Fruit fly (Drosophila melanogaster): Measurements from ENCODE around the gene CG5050.

Gene CG5050

dm6 chr2L:17437594-17437993 lies 15.1 kb upstream of the CG5050 start:
- no peak for TF ChIP-seq noc (tag; optimal IDR thresholded peaks at IDR 0.05)

- no peak for TF ChIP-seq noc (tag; optimal IDR thresholded peaks at IDR 0.05)
These were observed 5.7 kb upstream of the CG5050 start for dm6 chr2L:17447071-17447470.

dm6 chr2L:17448435-17448834 lies 4.3 kb upstream of the CG5050 start:
- no peak for TF ChIP-seq noc (tag; optimal IDR thresholded peaks at IDR 0.05)

dm6 chr2L:17449608-17450504 lies 2.9 kb upstream of the CG5050 start, which contains the start of gene dl:
Gene dl (minus strand): TSS chr2L:17450364.
- TF ChIP-seq noc (tag; optimal IDR thresholded peaks at IDR 0.05): peak; percentile 16

dm6 chr2L:17450505-17451415 lies 2.0 kb upstream of the CG5050 start:
- peak; percentile 84 for TF ChIP-seq noc (tag; optimal IDR thresholded peaks at IDR 0.05)

- TF ChIP-seq noc (tag; optimal IDR thresholded peaks at IDR 0.05): no peak
These were observed 640 bp upstream of the CG5050 start for dm6 chr2L:17452084-17452483.

DNA sequence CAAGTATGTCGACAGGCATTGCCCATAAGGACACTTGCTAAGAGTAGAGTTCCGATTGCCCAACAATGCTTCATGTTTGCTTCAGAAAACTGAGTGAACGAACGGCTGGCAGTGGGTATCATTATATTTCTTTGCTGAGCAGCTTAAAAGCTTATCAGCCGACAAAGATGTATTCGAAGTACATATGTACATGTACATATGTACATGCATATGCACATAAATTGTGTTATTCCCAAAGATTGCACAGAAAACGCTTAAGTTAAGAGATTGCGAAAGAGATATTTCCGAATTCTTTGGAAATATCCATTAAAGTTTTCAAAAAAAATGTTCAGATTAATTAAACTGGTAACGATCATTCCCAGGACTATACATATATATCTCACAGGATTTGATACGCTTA lies 3.1 kb downstream of the CG5050 start, which contains the start of gene SPH93:
Gene SPH93 (minus strand): TSS at position 101 of the 400 bp plus-strand sequence.
- no peak for TF ChIP-seq noc (tag; optimal IDR thresholded peaks at IDR 0.05)

dm6 chr2L:17457944-17458343 lies 5.2 kb downstream of the CG5050 start, which contains the start of gene CG18563:
Gene CG18563 (minus strand): TSS chr2L:17458044.
- TF ChIP-seq noc (tag; optimal IDR thresholded peaks at IDR 0.05): no peak

DNA sequence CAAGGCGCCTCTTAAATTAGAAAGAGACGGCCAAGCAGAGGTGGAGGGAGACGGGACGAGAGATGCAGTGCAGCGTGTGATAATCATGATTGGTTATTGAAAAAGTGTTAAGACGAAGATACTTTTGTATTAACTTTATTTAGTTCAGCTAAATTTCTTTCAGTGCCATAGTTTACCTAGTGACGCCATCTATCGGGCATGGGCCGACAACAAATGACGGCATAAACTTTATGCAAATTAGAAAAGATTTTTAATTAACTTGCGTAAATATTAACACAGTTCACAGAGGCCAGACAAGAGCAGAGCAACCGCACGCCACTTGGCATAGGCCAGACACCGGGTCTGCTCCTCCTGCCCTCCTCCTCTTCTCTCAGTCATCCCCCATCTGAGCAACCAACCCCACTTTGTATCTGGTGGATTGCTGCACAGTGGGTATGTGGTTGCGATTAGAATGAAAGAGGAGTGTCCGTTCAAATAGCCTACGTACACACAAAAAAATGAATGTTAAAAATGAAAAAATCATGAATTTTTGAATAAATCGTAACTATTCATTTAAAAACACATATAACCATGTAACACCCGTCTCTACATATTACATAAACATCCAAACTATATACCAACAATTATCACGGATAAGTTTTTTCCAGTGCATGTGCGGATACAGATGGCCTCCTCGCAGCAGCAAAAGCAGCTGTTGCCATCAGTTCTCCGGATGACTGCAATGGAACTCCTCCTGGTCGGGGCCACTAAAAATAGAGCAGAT lies 13.4 kb downstream of the CG5050 start:
- TF ChIP-seq noc (tag; optimal IDR thresholded peaks at IDR 0.05): no peak

dm6 chr2L:17466950-17467349 lies 14.2 kb downstream of the CG5050 start:
- no peak for TF ChIP-seq noc (tag; optimal IDR thresholded peaks at IDR 0.05)

DNA sequence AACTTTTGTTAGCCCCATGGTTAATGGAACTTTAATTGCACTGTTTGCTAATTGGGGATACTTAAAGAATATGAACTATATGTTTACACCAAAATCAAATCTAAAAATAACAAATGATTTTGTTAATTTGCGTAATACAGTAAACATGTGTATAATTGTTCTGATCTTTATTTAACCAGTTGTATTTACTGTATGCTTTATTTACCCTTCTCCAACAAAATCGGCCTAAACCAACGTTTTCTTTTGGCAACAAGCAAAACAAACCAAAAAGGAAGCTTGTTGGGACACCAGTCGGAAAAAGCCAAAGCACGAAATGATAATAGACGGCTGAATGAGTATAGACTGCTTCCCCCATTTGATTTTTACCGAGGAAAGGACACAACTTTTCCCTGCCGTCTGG lies 17.9 kb downstream of the CG5050 start:
- peak; percentile 79 for TF ChIP-seq noc (tag; optimal IDR thresholded peaks at IDR 0.05)

- no peak for TF ChIP-seq noc (tag; optimal IDR thresholded peaks at IDR 0.05)
These were observed 18.8 kb downstream of the CG5050 start, which contains the start of gene Sgt for dm6 chr2L:17471524-17471923. Gene Sgt (plus strand): TSS chr2L:17471603.

DNA sequence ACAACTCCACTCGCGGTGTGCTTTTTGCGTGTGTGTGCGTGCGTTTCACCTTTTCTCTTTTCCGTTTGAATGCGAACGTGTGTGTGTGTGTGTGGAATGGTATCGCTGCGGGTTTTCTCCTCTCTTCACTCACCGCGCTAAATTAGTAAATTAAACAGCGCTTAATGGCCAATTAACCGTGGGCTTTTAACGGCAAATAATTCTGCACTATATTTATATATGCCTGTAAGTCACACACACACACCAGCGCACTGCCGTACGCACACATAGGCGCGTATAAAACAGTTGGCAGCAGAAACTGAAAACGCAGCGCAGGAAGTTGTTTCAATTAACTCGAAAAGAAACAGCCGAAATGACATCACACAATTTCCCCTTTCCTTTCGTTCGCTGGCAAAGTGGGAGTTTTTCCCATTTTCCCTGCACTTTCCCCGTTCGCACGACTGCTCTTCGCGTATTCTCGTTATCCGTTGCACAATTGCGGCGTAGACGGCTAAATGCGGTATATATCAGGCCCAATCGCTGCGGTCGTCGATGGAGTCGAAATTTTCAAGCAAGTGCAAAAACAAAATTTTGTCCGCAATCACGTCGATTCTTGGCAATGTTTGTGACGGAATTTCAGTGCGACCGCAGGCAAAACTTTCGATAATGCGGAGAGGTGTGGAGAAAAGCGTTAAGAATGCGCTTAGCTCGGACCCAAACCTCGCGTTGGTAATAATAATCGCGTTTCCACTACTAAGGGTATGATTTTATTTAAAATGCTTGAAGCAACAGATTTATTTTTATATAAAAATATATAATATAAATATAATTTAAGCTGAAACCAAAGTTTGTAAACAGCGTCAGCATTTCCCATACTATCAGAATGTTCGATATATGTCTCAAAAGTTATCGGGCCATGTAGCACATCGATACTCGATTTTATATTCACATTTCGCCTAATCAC lies 20.1 kb downstream of the CG5050 start, which contains the start of gene BicD:
Gene BicD (minus strand): TSS at position 634 of the 943 bp plus-strand sequence.
- no peak for TF ChIP-seq noc (tag; optimal IDR thresholded peaks at IDR 0.05)

DNA sequence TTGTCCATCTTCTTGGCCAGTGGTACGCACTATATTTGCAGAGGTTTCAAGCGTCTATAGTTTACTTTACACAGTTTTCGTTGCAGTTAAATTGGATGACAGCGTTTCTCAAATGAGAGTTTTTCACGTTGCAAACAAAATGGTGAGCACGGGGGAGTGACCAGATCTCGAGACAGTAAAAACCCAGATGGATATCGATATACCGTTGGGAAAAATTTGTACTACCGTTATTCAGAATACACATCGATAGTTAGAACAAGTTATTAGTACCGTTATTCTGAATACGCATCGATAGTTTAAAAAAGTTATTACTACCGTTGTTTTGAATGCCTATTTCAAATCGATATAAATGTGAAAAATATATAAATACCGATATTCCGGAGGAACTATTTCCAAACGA lies 25.0 kb downstream of the CG5050 start, which contains the start of gene cass:
Gene cass (minus strand): TSS at position 179 of the 400 bp plus-strand sequence.
- no peak for TF ChIP-seq noc (tag; optimal IDR thresholded peaks at IDR 0.05)

Measured in whole organism, larva.